Worm (Caenorhabditis elegans): ENCODE measurements around the gene pqn-73.
A peak's percentile ranks its signal among the peaks of the same experiment; 100 is the strongest.

The pqn-73 gene

DNA sequence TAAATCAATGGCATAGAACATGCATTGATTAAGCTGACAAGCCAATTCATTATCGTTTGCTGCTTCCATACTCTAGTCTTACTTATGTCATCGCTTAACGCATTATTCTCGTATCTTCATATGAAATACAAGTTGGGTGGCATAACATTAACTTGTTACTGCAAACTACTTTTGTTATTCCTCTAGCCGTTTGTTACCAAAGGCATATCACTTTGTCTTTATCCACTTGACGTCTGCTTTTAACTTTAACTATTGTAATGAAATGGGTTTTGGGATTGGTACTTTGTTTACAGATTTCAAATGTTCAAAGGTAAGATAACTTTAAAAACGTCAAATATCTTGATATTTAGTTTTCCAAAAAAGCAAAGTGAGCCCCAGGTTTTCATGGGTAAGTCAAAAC, 4.5 kb upstream of the pqn-73 start, which contains the start of gene W01C9.2:
Gene W01C9.2 (plus strand): TSS at position 301 of the 400 bp plus-strand sequence.
- TF ChIP-seq fkh-4 (tag; optimal IDR thresholded peaks at IDR 0.05; ENCODE audit: borderline replicate concordance), result no peak
- TF ChIP-seq ceh-88 (GFP tag; IDR thresholded peaks at IDR 0.05), result no peak
- no peak for TF ChIP-seq nhr-12 (tag; optimal IDR thresholded peaks at IDR 0.05)
- no peak for TF ChIP-seq nhr-11 (tag; optimal IDR thresholded peaks at IDR 0.05)
- TF ChIP-seq sptf-1 (tag; optimal IDR thresholded peaks at IDR 0.05), result no peak
- TF ChIP-seq lin-15B (tag; optimal IDR thresholded peaks at IDR 0.05), result no peak
- no peak for TF ChIP-seq alr-1 (tag; optimal IDR thresholded peaks at IDR 0.05; ENCODE audit: borderline replicate concordance)
- no peak for TF ChIP-seq nhr-76 (tag; optimal IDR thresholded peaks at IDR 0.05)
- TF ChIP-seq fos-1 (tag; optimal IDR thresholded peaks at IDR 0.05), result no peak
- TF ChIP-seq zip-4 (GFP tag; optimal IDR thresholded peaks at IDR 0.05), result no peak
- TF ChIP-seq jun-1 (tag; optimal IDR thresholded peaks at IDR 0.05), result no peak
- TF ChIP-seq unc-98 (GFP tag; IDR thresholded peaks at IDR 0.05), result no peak
- no peak for TF ChIP-seq egl-27 (tag; optimal IDR thresholded peaks at IDR 0.05)
- no peak for TF ChIP-seq snpc-4 (tag; optimal IDR thresholded peaks at IDR 0.05)
- no peak for TF ChIP-seq nhr-20 (tag; optimal IDR thresholded peaks at IDR 0.05)

DNA sequence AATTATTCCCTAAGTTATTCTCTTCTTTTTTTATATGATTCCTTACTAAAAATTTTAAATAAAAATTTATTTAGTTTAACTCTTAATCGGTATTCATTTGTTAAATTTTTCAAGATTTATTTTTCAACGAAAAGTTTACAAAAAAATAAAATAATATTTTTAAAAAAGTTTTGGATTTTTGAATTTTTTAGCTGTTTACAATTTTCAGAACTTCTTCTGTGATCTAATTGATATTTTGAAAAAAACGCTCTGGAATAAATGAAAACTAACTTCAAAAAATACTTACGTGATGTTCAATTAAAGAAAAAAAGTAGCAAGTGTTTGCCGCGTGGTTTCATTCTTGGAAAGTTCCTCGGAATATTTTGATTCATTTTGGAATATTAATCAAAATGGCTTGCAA, 4.8 kb downstream of the pqn-73 start, which contains the start of gene decr-1.2:
Gene decr-1.2 (plus strand): TSS at position 301 of the 400 bp plus-strand sequence.
- TF ChIP-seq hpl-2 (GFP tag; optimal IDR thresholded peaks at IDR 0.05) (no peak), efl-3 (GFP tag; optimal IDR thresholded peaks at IDR 0.05) (no peak), skn-1 (tag; optimal IDR thresholded peaks at IDR 0.05) (no peak), ets-5 (GFP tag; IDR thresholded peaks at IDR 0.05) (no peak), alr-1 (tag; optimal IDR thresholded peaks at IDR 0.05; ENCODE audit: borderline replicate concordance) (no peak), C34B4.2 (tag; optimal IDR thresholded peaks at IDR 0.05) (no peak)

ce11 chrII:8546975-8547374, 6.5 kb downstream of the pqn-73 start:
- peak; percentile 25 for TF ChIP-seq swsn-7 (tag; optimal IDR thresholded peaks at IDR 0.05)
- no peak for TF ChIP-seq C34B4.2 (tag; optimal IDR thresholded peaks at IDR 0.05)
- no peak for TF ChIP-seq lin-39 (tag; optimal IDR thresholded peaks at IDR 0.05)
- peak in 1 of 2 experiments; percentile 60 for TF ChIP-seq mdl-1 (tag; optimal IDR thresholded peaks at IDR 0.05)
- TF ChIP-seq nhr-85 (tag), result no peak
- TF ChIP-seq tbx-2 (tag; optimal IDR thresholded peaks at IDR 0.05), result no peak
- no peak for TF ChIP-seq mab-9 (GFP tag; IDR thresholded peaks at IDR 0.05)
- TF ChIP-seq tlp-1 (tag; optimal IDR thresholded peaks at IDR 0.05), result no peak
- TF ChIP-seq nhr-237 (tag; optimal IDR thresholded peaks at IDR 0.05), result no peak
- TF ChIP-seq lin-15B (tag; optimal IDR thresholded peaks at IDR 0.05), result no peak
- TF ChIP-seq unc-62 (GFP tag; optimal IDR thresholded peaks at IDR 0.05), result no peak
- no peak for TF ChIP-seq ceh-90 (tag; optimal IDR thresholded peaks at IDR 0.05)
- TF ChIP-seq efl-1 (optimal IDR thresholded peaks at IDR 0.05), result peak; percentile 38 to 48
- TF ChIP-seq efl-1 (GFP tag; optimal IDR thresholded peaks at IDR 0.05 in 1 of 2), result peak; percentile 20 to 95
- TF ChIP-seq lin-14 (GFP tag; optimal IDR thresholded peaks at IDR 0.05), result no peak
- TF ChIP-seq snpc-4 (tag; optimal IDR thresholded peaks at IDR 0.05), result no peak
- peak; percentile 66 for TF ChIP-seq mep-1 (tag; optimal IDR thresholded peaks at IDR 0.05)
- TF ChIP-seq unc-30 (tag; optimal IDR thresholded peaks at IDR 0.05), result no peak
- TF ChIP-seq jun-1 (tag; optimal IDR thresholded peaks at IDR 0.05), result no peak
- no peak for TF ChIP-seq unc-98 (GFP tag; IDR thresholded peaks at IDR 0.05)
- TF ChIP-seq blmp-1 (tag; optimal IDR thresholded peaks at IDR 0.05), result peak; percentile 25
- TF ChIP-seq pqm-1 (tag; optimal IDR thresholded peaks at IDR 0.05), result no peak
- TF ChIP-seq hlh-4 (tag; optimal IDR thresholded peaks at IDR 0.05), result no peak
- TF ChIP-seq nhr-20 (tag; optimal IDR thresholded peaks at IDR 0.05), result peak; percentile 68
- TF ChIP-seq unc-130 (tag; optimal IDR thresholded peaks at IDR 0.05), result no peak
- TF ChIP-seq hlh-17 (GFP tag; optimal IDR thresholded peaks at IDR 0.05; ENCODE audit: borderline replicate concordance), result no peak
- TF ChIP-seq alr-1 (tag; optimal IDR thresholded peaks at IDR 0.05; ENCODE audit: borderline replicate concordance), result no peak
- no peak for TF ChIP-seq ceh-63 (GFP tag; optimal IDR thresholded peaks at IDR 0.05)
- TF ChIP-seq ama-1 (optimal IDR thresholded peaks at IDR 0.05), result no peak
- no peak for TF ChIP-seq ces-1 (GFP tag; optimal IDR thresholded peaks at IDR 0.05)
- no peak for TF ChIP-seq mef-2 (tag; optimal IDR thresholded peaks at IDR 0.05)
- peak; percentile 62 for TF ChIP-seq nhr-77 (tag; optimal IDR thresholded peaks at IDR 0.05)
- peak; percentile 48 for TF ChIP-seq lir-3 (tag; optimal IDR thresholded peaks at IDR 0.05; ENCODE audit: poor library complexity)
- TF ChIP-seq elt-2 (tag; optimal IDR thresholded peaks at IDR 0.05), result peak; percentile 17
- TF ChIP-seq pag-3 (tag; optimal IDR thresholded peaks at IDR 0.05; ENCODE audit: borderline replicate concordance, insufficient read depth), result no peak
- no peak for TF ChIP-seq grh-1 (GFP tag; IDR thresholded peaks at IDR 0.05)
- no peak for TF ChIP-seq sox-4 (tag; optimal IDR thresholded peaks at IDR 0.05)
